Fruit fly (Drosophila melanogaster): ENCODE data around the gene CG8032.
A peak's percentile ranks its signal among the peaks of the same experiment; 100 is the strongest.

The CG8032 gene

DNA sequence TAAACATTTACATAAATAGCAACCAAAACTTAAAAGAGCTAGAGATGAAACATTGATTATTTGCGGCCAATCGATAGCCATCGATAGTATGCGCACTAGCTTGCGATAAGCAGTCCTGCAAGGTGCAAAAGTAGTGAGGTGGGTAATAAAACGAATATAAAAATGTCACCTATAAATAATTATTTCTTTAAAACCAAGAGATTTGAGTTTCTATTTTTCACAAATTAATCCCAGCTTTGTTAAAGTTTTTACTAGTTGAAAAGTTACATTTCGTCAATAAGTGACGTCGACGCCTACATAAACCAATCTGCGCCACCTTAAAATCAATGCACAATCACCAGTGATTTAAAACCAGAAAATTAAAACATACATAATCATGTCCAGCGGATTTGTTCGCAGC, 13.2 kb upstream of the CG8032 start, which contains the start of the genes Mkk4 and SLIRP2 (continued):
- peak; percentile 97 for TF ChIP-seq CG9876 (GFP tag; optimal IDR thresholded peaks at IDR 0.05)
- peak; percentile 99 for TF ChIP-seq CG4617 (GFP tag; optimal IDR thresholded peaks at IDR 0.05; ENCODE audit: borderline replicate concordance)
- TF ChIP-seq CTCF (GFP tag; optimal IDR thresholded peaks at IDR 0.05) = peak; percentile 75

DNA sequence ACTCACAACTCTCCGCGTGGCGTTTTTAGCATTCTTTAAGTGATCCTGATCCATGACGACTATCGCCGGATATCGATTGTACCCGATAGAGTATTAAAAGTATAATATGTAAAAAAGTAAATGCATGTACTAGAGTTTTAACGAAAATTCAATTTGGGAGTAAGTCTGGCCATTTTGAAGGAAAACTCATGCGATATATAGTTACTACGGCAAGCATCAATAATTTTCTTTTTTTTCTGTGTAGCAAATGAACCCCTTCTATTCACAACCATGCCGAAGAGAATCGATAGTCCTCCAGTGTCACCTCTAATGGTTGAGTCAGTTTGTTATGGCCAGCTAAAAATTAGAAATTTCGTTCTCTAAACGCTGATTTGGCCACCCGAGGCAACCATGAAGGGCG, 11.2 kb upstream of the CG8032 start, which contains the start of the genes Sys1 and Dhod:
TSS of gene Sys1 (plus strand) at position 91 of the 400 bp plus-strand sequence.
TSS of gene Dhod (minus strand) at position 186 of the 400 bp plus-strand sequence.
- TF ChIP-seq Hr3 (GFP tag; optimal IDR thresholded peaks at IDR 0.05) (peak; percentile 59), D19B (GFP tag; optimal IDR thresholded peaks at IDR 0.05) (no peak), ttk (GFP tag; IDR thresholded peaks at IDR 0.05) (no peak), CG13296 (GFP tag; optimal IDR thresholded peaks at IDR 0.05) (peak; percentile 56), tup (GFP tag; optimal IDR thresholded peaks at IDR 0.05) (no peak), CG16815 (GFP tag; optimal IDR thresholded peaks at IDR 0.05) (peak; percentile 16), CG17359 (tag; optimal IDR thresholded peaks at IDR 0.05) (peak; percentile 61), CG12744 (GFP tag; optimal IDR thresholded peaks at IDR 0.05) (peak; percentile 61), sna (GFP tag; IDR thresholded peaks at IDR 0.05; ENCODE audit: partially characterized antibody) (peak; percentile 72; the same call in 1 of the 2 replicates), bcd (GFP tag; optimal IDR thresholded peaks at IDR 0.05) (peak; percentile 39), Hey (tag; optimal IDR thresholded peaks at IDR 0.05) (no peak), Kr (GFP tag; optimal IDR thresholded peaks at IDR 0.05) (peak; percentile 10), CG34376 (GFP tag; optimal IDR thresholded peaks at IDR 0.05) (peak; percentile 46), tna (GFP tag; IDR thresholded peaks at IDR 0.05; ENCODE audit: partially characterized antibody) (peak; percentile 62; the same call in 1 of the 2 replicates), CG12659 (GFP tag; optimal IDR thresholded peaks at IDR 0.05) (peak; percentile 52), HLH54F (GFP tag; optimal IDR thresholded peaks at IDR 0.05) (peak; percentile 74), CG14860 (GFP tag; IDR thresholded peaks at IDR 0.05; ENCODE audit: partially characterized antibody) (peak; percentile 72), HmgD (GFP tag; optimal IDR thresholded peaks at IDR 0.05) (peak; percentile 12), CG1233 (GFP tag; optimal IDR thresholded peaks at IDR 0.05) (peak; percentile 52), Doc2 (GFP tag; IDR thresholded peaks at IDR 0.05) (no peak), CG31224 (GFP tag; IDR thresholded peaks at IDR 0.05) (peak; percentile 54; the same call in 1 of the 2 replicates), CG8359 (GFP tag; optimal IDR thresholded peaks at IDR 0.05; ENCODE audit: borderline replicate concordance) (no peak), CG16813 (GFP tag; IDR thresholded peaks at IDR 0.05; ENCODE audit: partially characterized antibody) (peak; percentile 84), ato (GFP tag; IDR thresholded peaks at IDR 0.05; ENCODE audit: partially characterized antibody) (no peak), Tbp (GFP tag; optimal IDR thresholded peaks at IDR 0.05) (no peak), CG4282 (GFP tag; optimal IDR thresholded peaks at IDR 0.05) (no peak), Dbx (GFP tag; IDR thresholded peaks at IDR 0.05) (peak; percentile 77), CG3847 (GFP tag; IDR thresholded peaks at IDR 0.05) (peak; percentile 63), CG3281 (GFP tag; optimal IDR thresholded peaks at IDR 0.05) (peak; percentile 55), Mes4 (GFP tag; optimal IDR thresholded peaks at IDR 0.05) (no peak), psq (GFP tag; optimal IDR thresholded peaks at IDR 0.05) (no peak), CG30020 (tag; optimal IDR thresholded peaks at IDR 0.05) (peak; percentile 45), Ptx1 (GFP tag; IDR thresholded peaks at IDR 0.05) (peak; percentile 71), CG8388 (GFP tag; optimal IDR thresholded peaks at IDR 0.05) (peak; percentile 51), CG14014 (GFP tag; IDR thresholded peaks at IDR 0.05) (peak; percentile 59; the same call in 1 of the 2 replicates), CG17186 (GFP tag; optimal IDR thresholded peaks at IDR 0.05) (peak; percentile 53), CG13624 (GFP tag; optimal IDR thresholded peaks at IDR 0.05) (peak; percentile 74), CG6272 (GFP tag; IDR thresholded peaks at IDR 0.05) (peak; percentile 75), CG7987 (GFP tag; optimal IDR thresholded peaks at IDR 0.05) (peak; percentile 14), YL-1 (GFP tag; optimal IDR thresholded peaks at IDR 0.05) (peak; percentile 60), Bgb (GFP tag; IDR thresholded peaks at IDR 0.05; ENCODE audit: partially characterized antibody) (peak; percentile 80), amos (GFP tag; IDR thresholded peaks at IDR 0.05; ENCODE audit: partially characterized antibody) (peak; percentile 78), peb (GFP tag; IDR thresholded peaks at IDR 0.05) (peak; percentile 38), h (optimal IDR thresholded peaks at IDR 0.05) (no peak), rib (GFP tag; IDR thresholded peaks at IDR 0.05) (no peak), CG9932 (GFP tag; IDR thresholded peaks at IDR 0.05) (peak; percentile 85)
